Fruit fly (Drosophila melanogaster): ENCODE measurements around the gene spri.

The spri gene

DNA sequence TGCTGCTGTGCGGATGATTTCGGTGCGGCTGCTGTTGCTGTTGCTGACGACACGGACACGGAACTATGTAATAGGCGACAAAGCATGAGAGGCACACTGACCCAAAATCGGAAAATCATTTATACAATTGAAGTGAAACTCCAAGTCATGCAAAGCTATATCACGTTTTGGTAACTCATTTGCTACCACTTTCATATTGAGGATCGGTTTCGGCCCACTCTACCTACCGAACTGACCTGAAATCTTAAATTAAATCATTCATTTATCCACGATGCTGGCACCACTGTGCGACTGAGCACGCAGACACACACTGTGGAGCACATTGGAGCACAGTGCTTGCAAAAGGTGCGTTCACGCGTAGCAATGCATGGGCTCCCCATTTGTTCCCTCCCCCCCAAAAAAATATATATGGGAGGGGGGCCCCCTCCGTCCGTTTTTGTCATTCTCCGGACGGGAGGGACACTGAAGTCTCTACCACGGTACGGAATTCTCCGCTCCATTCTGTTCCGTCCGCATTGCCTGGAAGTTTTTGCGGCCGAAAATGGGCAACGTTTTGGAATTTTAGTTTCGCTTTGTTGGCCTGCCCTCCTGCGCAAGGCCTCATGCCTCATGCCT, 15.0 kb downstream of the spri start (continued):
- TF ChIP-seq CG2712 (tag; optimal IDR thresholded peaks at IDR 0.05), result peak; percentile 29
- no peak for TF ChIP-seq CG12104 (GFP tag; optimal IDR thresholded peaks at IDR 0.05)
- no peak for TF ChIP-seq ham (GFP tag; IDR thresholded peaks at IDR 0.05)
- no peak for TF ChIP-seq CG17912 (GFP tag; optimal IDR thresholded peaks at IDR 0.05)
- peak; percentile 92 for TF ChIP-seq sens (GFP tag)

DNA sequence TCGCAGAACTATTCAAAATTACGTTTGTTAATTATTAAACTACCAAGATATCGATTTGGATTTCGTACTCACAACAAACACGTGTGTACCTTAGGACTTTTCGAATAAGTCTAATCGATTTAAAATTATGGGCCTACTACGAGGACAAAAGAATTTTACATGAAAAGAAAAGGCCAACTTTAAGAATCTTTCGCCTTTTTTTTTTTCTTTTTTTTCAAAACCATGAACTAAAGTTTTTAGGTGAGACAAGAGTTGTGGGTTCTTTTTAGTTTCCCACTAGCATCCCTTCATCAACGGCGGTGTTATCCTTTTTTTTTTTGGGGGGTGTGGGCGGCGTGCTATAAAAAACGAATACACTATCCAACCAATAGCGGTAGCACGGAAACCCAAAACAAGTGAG, 18.7 kb downstream of the spri start, which contains the start of gene CG15296:
TSS of gene CG15296 (minus strand) at position 101 of the 400 bp plus-strand sequence.
- TF ChIP-seq gsb-n (tag; optimal IDR thresholded peaks at IDR 0.05), result no peak
- TF ChIP-seq Ets65A (GFP tag), result no peak
- no peak for TF ChIP-seq CG11398 (GFP tag; optimal IDR thresholded peaks at IDR 0.05)
- no peak for TF ChIP-seq CG14965 (GFP tag; optimal IDR thresholded peaks at IDR 0.05; ENCODE audit: borderline replicate concordance)
- no peak for TF ChIP-seq CG32772 (GFP tag; IDR thresholded peaks at IDR 0.05)
- TF ChIP-seq h (optimal IDR thresholded peaks at IDR 0.05), result no peak
- TF ChIP-seq CG10209 (GFP tag; optimal IDR thresholded peaks at IDR 0.05), result no peak
- TF ChIP-seq GATAe (GFP tag; conservative IDR thresholded peaks at IDR 0.05), result no peak
- TF ChIP-seq CG3995 (GFP tag; optimal IDR thresholded peaks at IDR 0.05), result no peak

DNA sequence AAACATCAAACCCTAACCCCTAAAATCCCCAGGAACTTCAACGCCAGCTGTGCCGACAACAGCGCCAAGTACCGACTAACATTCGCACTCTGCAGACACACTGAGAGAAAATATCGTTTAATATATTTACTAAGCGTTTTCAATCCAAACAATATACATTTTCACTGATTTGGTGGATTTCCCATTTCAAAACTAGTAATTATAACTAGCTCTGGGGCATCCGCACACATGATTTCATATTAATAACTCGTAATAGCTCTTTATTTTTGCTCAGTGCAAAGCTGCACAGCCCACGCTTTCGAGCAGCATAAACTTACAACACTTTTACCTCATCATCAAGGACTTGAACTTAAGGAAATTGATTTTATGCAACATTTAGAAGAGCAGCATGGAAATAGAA, 21.1 kb downstream of the spri start:
- TF ChIP-seq lov (optimal IDR thresholded peaks at IDR 0.05) (no peak), lov (GFP tag; IDR thresholded peaks at IDR 0.05) (no peak), jigr1 (GFP tag; IDR thresholded peaks at IDR 0.05) (no peak), Doc3 (GFP tag; IDR thresholded peaks at IDR 0.05; ENCODE audit: partially characterized antibody) (no peak), Usf (GFP tag; optimal IDR thresholded peaks at IDR 0.05) (no peak), trh (GFP tag; optimal IDR thresholded peaks at IDR 0.05) (no peak), ftz-f1 (GFP tag; optimal IDR thresholded peaks at IDR 0.05) (no peak), unc-4 (GFP tag; IDR thresholded peaks at IDR 0.05; ENCODE audit: partially characterized antibody) (no peak), pb (GFP tag; optimal IDR thresholded peaks at IDR 0.05) (no peak), CG32532 (GFP tag; IDR thresholded peaks at IDR 0.05) (peak; percentile 20; the same call in 1 of the 2 replicates), toy (GFP tag; IDR thresholded peaks at IDR 0.05) (no peak), CG14667 (GFP tag; IDR thresholded peaks at IDR 0.05) (no peak), Rfx (GFP tag; IDR thresholded peaks at IDR 0.05) (peak; percentile 50), CG16815 (GFP tag; optimal IDR thresholded peaks at IDR 0.05) (no peak), CG7963 (GFP tag; IDR thresholded peaks at IDR 0.05; ENCODE audit: partially characterized antibody) (no peak), exex (tag; optimal IDR thresholded peaks at IDR 0.05) (no peak), H15 (GFP tag; IDR thresholded peaks at IDR 0.05) (no peak), Bgb (GFP tag; IDR thresholded peaks at IDR 0.05; ENCODE audit: partially characterized antibody) (no peak), nom (GFP tag; optimal IDR thresholded peaks at IDR 0.05) (no peak), CG8290 (GFP tag; optimal IDR thresholded peaks at IDR 0.05) (no peak), CG8290 (tag; optimal IDR thresholded peaks at IDR 0.05) (peak in 1 of 2 experiments; percentile 32), CG3995 (GFP tag; optimal IDR thresholded peaks at IDR 0.05) (no peak), CG7372 (GFP tag; IDR thresholded peaks at IDR 0.05) (no peak), Trl (optimal IDR thresholded peaks at IDR 0.05) (no peak), Trl (GFP tag; optimal IDR thresholded peaks at IDR 0.05) (no peak), maf-S (GFP tag; optimal IDR thresholded peaks at IDR 0.05) (no peak), Drgx (GFP tag; IDR thresholded peaks at IDR 0.05) (no peak), otp (GFP tag; IDR thresholded peaks at IDR 0.05) (0 out of 3 replicates have a peak, but pooled peaks have one; percentile 15), CG30020 (tag; optimal IDR thresholded peaks at IDR 0.05) (no peak), crc (GFP tag; optimal IDR thresholded peaks at IDR 0.05) (no peak), Myb (GFP tag; optimal IDR thresholded peaks at IDR 0.05) (no peak), br (optimal IDR thresholded peaks at IDR 0.05) (no peak), CG1792 (GFP tag; optimal IDR thresholded peaks at IDR 0.05) (no peak), CG16863 (GFP tag; optimal IDR thresholded peaks at IDR 0.05) (no peak), CG7839 (tag; optimal IDR thresholded peaks at IDR 0.05) (peak; percentile 50), CG8944 (GFP tag; optimal IDR thresholded peaks at IDR 0.05) (no peak), CG7556 (GFP tag; optimal IDR thresholded peaks at IDR 0.05) (peak; percentile 27), slou (GFP tag; optimal IDR thresholded peaks at IDR 0.05) (no peak)

Data from whole organism, embryonic.